Worm (Caenorhabditis elegans) whole organism, late embryonic: Measurements from ENCODE around the gene C54F6.12.

Experiments
- ama-1 ChIP-seq: fragments of 150-350 bp; optimal IDR thresholded peaks from 2 replicates; lab custom pipeline; 2014
- elt-2 ChIP-seq: sonication (generic microtip); optimal IDR thresholded peaks from 2 replicates; lab custom pipeline; 2016; ENCODE audit warnings: missing genetic modification reagents, missing genetic modification characterization, missing compliant biosample characterization
- lim-6 ChIP-seq: sonication (generic microtip); optimal IDR thresholded peaks from 2 replicates; lab custom pipeline; 2016; ENCODE audit warnings: missing genetic modification characterization, missing compliant biosample characterization
- madf-2 ChIP-seq: sonication (generic microtip); optimal IDR thresholded peaks from 2 replicates; lab custom pipeline; 2017; ENCODE audit warnings: missing genetic modification characterization, missing compliant biosample characterization
- nhr-232 ChIP-seq: sonication (generic microtip); optimal IDR thresholded peaks from 2 replicates; lab custom pipeline; 2016; ENCODE audit warnings: missing genetic modification characterization, missing compliant biosample characterization
- pag-3 ChIP-seq: sonication (generic microtip); optimal IDR thresholded peaks from 2 replicates; lab custom pipeline; 2016; ENCODE audit warnings: missing compliant biosample characterization, missing genetic modification characterization, borderline replicate concordance
- pha-4 ChIP-seq: fragments of 150-350 bp; optimal IDR thresholded peaks from 2 replicates; lab custom pipeline; 2018; ENCODE audit warnings: missing biosample characterization, missing genetic modification reagents, missing genetic modification characterization
- sdc-2 ChIP-seq: sonication (generic microtip); optimal IDR thresholded peaks from 2 replicates; lab custom pipeline; 2016; ENCODE audit warnings: missing genotype, missing genetic modification characterization, missing compliant biosample characterization
- sox-4 ChIP-seq: sonication (generic microtip); optimal IDR thresholded peaks from 2 replicates; lab custom pipeline; 2017; ENCODE audit warnings: mild to moderate bottlenecking, missing genetic modification characterization, inconsistent platforms, missing compliant biosample characterization
- tbx-2 ChIP-seq: sonication (generic microtip); optimal IDR thresholded peaks from 2 replicates; lab custom pipeline; 2016; ENCODE audit warnings: missing genetic modification characterization, missing compliant biosample characterization
- ztf-16 ChIP-seq: sonication (generic microtip); optimal IDR thresholded peaks from 2 replicates; lab custom pipeline; 2017; ENCODE audit warnings: missing genetic modification characterization, missing compliant biosample characterization

DNA sequence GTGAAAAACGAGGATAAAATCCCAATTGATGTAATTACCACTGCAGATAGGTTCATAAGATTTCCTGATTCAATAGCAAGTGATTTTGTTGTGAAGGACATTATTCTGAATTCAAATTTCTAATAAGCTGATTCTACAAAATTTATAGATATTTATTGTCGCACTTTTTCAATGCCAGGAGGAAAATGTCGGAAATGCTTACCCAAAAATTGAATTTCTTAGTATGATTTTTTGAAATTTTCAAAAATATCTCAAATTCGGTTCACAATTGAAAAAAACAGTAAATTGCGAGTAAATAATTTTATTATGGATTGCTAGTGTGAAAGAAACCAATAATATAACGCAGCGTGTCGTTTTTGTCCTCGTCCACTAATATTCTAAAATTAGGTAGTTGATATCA lies 45.0 kb downstream of the C54F6.12 start, which contains the start of gene srbc-10:
- TF ChIP-seq sdc-2 (tag; lab: Kevin White, UChicago), result no peak
- no peak for TF ChIP-seq tbx-2
- no peak for TF ChIP-seq sox-4 (tag; lab: Kevin White, UChicago)
- TF ChIP-seq lim-6, result no peak
- no peak for TF ChIP-seq pag-3
- TF ChIP-seq elt-2 (tag; lab: Kevin White, UChicago), result no peak
- TF ChIP-seq ama-1 (lab: Kevin White, UChicago), result no peak
- no peak for TF ChIP-seq madf-2 (tag; lab: Kevin White, UChicago)
- TF ChIP-seq nhr-232 (tag; lab: Kevin White, UChicago), result no peak
- TF ChIP-seq pha-4, result no peak
- no peak for TF ChIP-seq ztf-16
